Worm (Caenorhabditis elegans): ENCODE measurements around the gene T04C12.7.

Gene T04C12.7

ce11 chrV:11094698-11095097 lies 40.8 kb downstream of the T04C12.7 start:
- no peak for TF ChIP-seq unc-62 (GFP tag; optimal IDR thresholded peaks at IDR 0.05)

DNA sequence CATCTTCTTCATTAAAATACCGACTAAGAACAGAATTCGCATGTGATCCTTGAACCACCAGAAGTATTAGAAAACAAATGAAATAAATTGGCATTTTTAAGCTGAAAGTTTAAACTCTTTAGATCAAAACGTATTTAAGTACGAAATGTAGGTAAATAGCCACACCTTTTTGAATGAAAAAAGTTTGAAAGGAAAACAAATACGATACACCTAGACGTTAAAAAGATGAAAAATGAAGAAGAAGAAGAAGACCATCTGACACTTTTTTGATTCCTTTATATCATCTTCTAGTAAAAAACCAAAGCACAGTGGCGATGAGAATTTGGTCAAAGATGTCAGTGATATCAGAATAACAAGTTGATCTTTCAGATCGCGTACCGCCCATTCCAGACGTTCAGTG lies 41.9 kb downstream of the T04C12.7 start, which contains the start of gene Y42A5A.3:
TSS of gene Y42A5A.3 (minus strand) at position 101 of the 400 bp plus-strand sequence.
- no peak for TF ChIP-seq unc-62 (GFP tag; optimal IDR thresholded peaks at IDR 0.05)

ce11 chrV:11098599-11098998 lies 44.7 kb downstream of the T04C12.7 start, which contains the start of gene cdkl-1:
Gene cdkl-1 (plus strand): TSS chrV:11098899.
- TF ChIP-seq unc-62 (GFP tag; optimal IDR thresholded peaks at IDR 0.05): no peak

DNA sequence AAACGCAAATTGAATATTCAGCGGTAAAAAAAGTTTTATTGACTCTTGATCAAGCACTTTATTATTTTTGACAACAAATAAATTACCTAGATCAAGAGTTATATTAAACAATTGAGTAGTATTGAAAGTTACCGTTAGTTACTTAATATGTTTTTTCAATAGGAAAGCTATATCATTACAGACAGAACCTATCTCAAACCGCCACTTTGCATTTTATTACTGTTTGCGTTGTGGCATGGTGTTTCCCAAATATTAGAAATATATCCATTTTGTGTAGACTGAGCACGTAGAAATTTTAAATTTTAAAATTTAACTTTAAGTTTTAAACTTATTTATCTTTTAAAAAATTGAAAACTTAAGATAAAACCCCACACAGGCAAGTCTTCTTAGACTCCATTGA lies 50.5 kb downstream of the T04C12.7 start:
- no peak for TF ChIP-seq unc-62 (GFP tag; optimal IDR thresholded peaks at IDR 0.05)
